Fruit fly (Drosophila melanogaster) whole organism, adult: Measurements from ENCODE around the gene CG5262.
A peak's percentile ranks its signal among the peaks of the same experiment; 100 is the strongest.

Experiments used
- CG11617 ChIP-seq: fragments of 200-800 bp; sonication (Bioruptor generic); optimal IDR thresholded peaks from 2 replicates; lab custom pipeline; 2017; ENCODE audit warnings: mild to moderate bottlenecking, missing biosample characterization, missing genetic modification reagents, missing genetic modification characterization
- CG12768 ChIP-seq: fragments of 200-800 bp; sonication (Bioruptor generic); optimal IDR thresholded peaks from 2 replicates; lab custom pipeline; 2017; ENCODE audit warnings: missing biosample characterization, missing genetic modification characterization, mild to moderate bottlenecking, moderate library complexity, missing genetic modification reagents
- CG14711 ChIP-seq: fragments of 200-800 bp; sonication (Bioruptor generic); optimal IDR thresholded peaks from 2 replicates; lab custom pipeline; 2018; ENCODE audit warnings: missing biosample characterization, mild to moderate bottlenecking, missing genetic modification characterization, moderate library complexity
- CG1620 ChIP-seq: fragments of 200-800 bp; sonication (Bioruptor generic); optimal IDR thresholded peaks from 2 replicates; lab custom pipeline; 2016; ENCODE audit warnings: missing biosample characterization, missing genetic modification characterization
- CG33017 ChIP-seq: fragments of 200-800 bp; sonication (Bioruptor generic); optimal IDR thresholded peaks from 2 replicates; lab custom pipeline; 2018; ENCODE audit warnings: missing biosample characterization, mild to moderate bottlenecking, missing genetic modification characterization, moderate library complexity
- CG5204 ChIP-seq: fragments of 200-800 bp; sonication (Bioruptor generic); optimal IDR thresholded peaks from 2 replicates; lab custom pipeline; 2016; ENCODE audit warnings: missing biosample characterization, missing genetic modification characterization
- CG7045 ChIP-seq: fragments of 200-800 bp; sonication (Bioruptor generic); optimal IDR thresholded peaks from 2 replicates; lab custom pipeline; 2017; ENCODE audit warnings: missing biosample characterization, mild to moderate bottlenecking, missing genetic modification characterization
- CG7101 ChIP-seq: fragments of 200-800 bp; sonication (Bioruptor generic); optimal IDR thresholded peaks from 2 replicates; lab custom pipeline; 2018; ENCODE audit warnings: missing biosample characterization, mild to moderate bottlenecking, missing genetic modification characterization, moderate library complexity
- Clk ChIP-seq: fragments of 200-800 bp; sonication (Bioruptor generic); optimal IDR thresholded peaks from 2 replicates; lab custom pipeline; 2017; ENCODE audit warnings: missing biosample characterization, missing genetic modification characterization
- Crg-1 ChIP-seq: fragments of 200-800 bp; sonication (Bioruptor generic); optimal IDR thresholded peaks from 2 replicates; lab custom pipeline; 2016; ENCODE audit warnings: missing biosample characterization, missing genetic modification characterization
- Hr96 ChIP-seq: fragments of 200-800 bp; sonication (Bioruptor generic); optimal IDR thresholded peaks from 2 replicates; lab custom pipeline; 2016; ENCODE audit warnings: missing biosample characterization, missing genetic modification characterization
- Mnt ChIP-seq: fragments of 200-800 bp; sonication (Bioruptor generic); optimal IDR thresholded peaks from 2 replicates; lab custom pipeline; 2016; ENCODE audit warnings: missing biosample characterization, mild to moderate bottlenecking, missing genetic modification characterization
- bab1 ChIP-seq: fragments of 200-800 bp; sonication (Bioruptor generic); optimal IDR thresholded peaks from 3 replicates; lab custom pipeline; 2019; ENCODE audit warnings: missing biosample characterization, mild to moderate bottlenecking, missing genetic modification characterization, moderate library complexity
- cic ChIP-seq: fragments of 200-800 bp; sonication (Bioruptor generic); optimal IDR thresholded peaks from 2 replicates; lab custom pipeline; 2017; ENCODE audit warnings: missing biosample characterization, mild to moderate bottlenecking, missing genetic modification characterization, moderate library complexity
- cnc ChIP-seq, 2 experiments: fragments of >200 bp; optimal IDR thresholded peaks; 2 replicates each; lab custom pipeline; 2017
- kay ChIP-seq: fragments of 200-800 bp; sonication (Bioruptor generic); peaks from one replicate; lab custom pipeline; 2016; ENCODE audit warnings: missing biosample characterization, missing genetic modification characterization, borderline replicate concordance
- ovo ChIP-seq: fragments of 200-800 bp; sonication (Bioruptor generic); optimal IDR thresholded peaks from 2 replicates; lab custom pipeline; 2016; ENCODE audit warnings: missing biosample characterization, missing genetic modification characterization
- pad ChIP-seq: fragments of 200-800 bp; sonication (Bioruptor generic); optimal IDR thresholded peaks from 3 replicates; lab custom pipeline; 2017; ENCODE audit warnings: missing biosample characterization, missing genetic modification characterization, mild to moderate bottlenecking, moderate library complexity, missing genetic modification reagents
- tj ChIP-seq: fragments of 200-800 bp; sonication (Bioruptor generic); optimal IDR thresholded peaks from 3 replicates; lab custom pipeline; 2017; ENCODE audit warnings: missing biosample characterization, mild to moderate bottlenecking, missing genetic modification characterization, moderate library complexity
- toe ChIP-seq: fragments of 200-800 bp; sonication (Bioruptor generic); optimal IDR thresholded peaks from 2 replicates; lab custom pipeline; 2016; ENCODE audit warnings: missing biosample characterization, missing genetic modification characterization

The CG5262 gene

DNA sequence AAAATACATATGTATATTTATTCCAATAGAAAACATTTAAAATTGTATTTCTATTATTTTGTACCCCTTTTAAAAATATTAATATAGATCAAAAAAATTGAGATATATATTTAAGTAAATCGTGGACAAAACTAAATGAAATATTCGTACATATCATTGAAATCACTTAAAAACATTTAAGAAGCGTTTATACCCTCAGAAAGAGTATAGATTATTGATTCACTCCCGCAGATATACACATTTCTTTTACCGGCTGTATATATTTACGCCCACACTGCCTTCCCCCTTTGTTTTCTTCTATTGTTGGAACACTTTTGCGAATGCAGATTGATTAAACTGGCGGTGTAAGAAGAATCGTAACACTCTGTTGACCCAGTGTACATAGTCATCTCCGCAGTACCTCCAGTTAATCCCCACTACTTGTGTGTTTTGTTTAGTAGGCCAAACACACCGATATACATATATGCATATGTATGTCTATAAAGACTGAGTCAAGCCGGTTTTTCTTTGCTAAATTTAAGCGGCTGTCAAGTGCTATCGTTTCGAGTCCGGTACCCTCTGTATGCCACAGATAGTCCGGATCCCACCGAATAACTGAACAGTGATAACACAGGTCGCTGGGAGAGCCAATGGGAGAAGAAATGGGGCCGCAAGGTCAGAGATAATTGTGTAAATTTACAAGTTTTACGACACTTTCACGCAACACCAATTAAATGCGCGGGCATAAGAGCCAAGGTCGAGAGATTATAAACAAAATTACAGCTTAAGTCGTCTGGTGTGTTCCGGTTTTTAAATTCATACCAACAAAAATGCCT lies 41.4 kb upstream of the CG5262 start:
- TF ChIP-seq CG7101 (tag; lab: Kevin White, UChicago): peak; percentile 76
- peak; percentile 32 for TF ChIP-seq CG12768 (GFP tag; lab: Kevin White, UChicago)
- peak; percentile 84 for TF ChIP-seq CG33017 (tag; lab: Kevin White, UChicago)
- TF ChIP-seq Mnt (GFP tag; lab: Kevin White, UChicago): peak; percentile 63
- TF ChIP-seq bab1 (GFP tag; lab: Kevin White, UChicago): no peak
- peak; percentile 12 for TF ChIP-seq CG1620 (GFP tag; lab: Kevin White, UChicago)
- peak; percentile 87 for TF ChIP-seq Crg-1
- TF ChIP-seq Clk (GFP tag; lab: Kevin White, UChicago): no peak
- peak; percentile 71 for TF ChIP-seq cic (GFP tag; lab: Kevin White, UChicago)
- peak; percentile 19 for TF ChIP-seq Hr96
- TF ChIP-seq kay (GFP tag; lab: Kevin White, UChicago): peak; percentile 50
- TF ChIP-seq tj (GFP tag; lab: Kevin White, UChicago): no peak
- TF ChIP-seq CG11617 (GFP tag; lab: Kevin White, UChicago): peak; percentile 41
- peak; percentile 46 for TF ChIP-seq toe (GFP tag; lab: Kevin White, UChicago)
- no peak for TF ChIP-seq cnc (optimal IDR thresholded peaks at IDR 0.05; lab: Kevin White, UChicago)
- no peak for TF ChIP-seq CG7045 (GFP tag; lab: Kevin White, UChicago)
- TF ChIP-seq ovo: peak; percentile 53
- TF ChIP-seq CG5204 (GFP tag; lab: Kevin White, UChicago): peak; percentile 17
- TF ChIP-seq CG14711: peak; percentile 62
- TF ChIP-seq pad (GFP tag; lab: Kevin White, UChicago): peak; percentile 50

- peak; percentile 30 for TF ChIP-seq Mnt (GFP tag; lab: Kevin White, UChicago)
- no peak for TF ChIP-seq Hr96
- peak; percentile 86 for TF ChIP-seq cic (GFP tag; lab: Kevin White, UChicago)
- peak; percentile 44 for TF ChIP-seq Clk (GFP tag; lab: Kevin White, UChicago)
- peak; percentile 96 for TF ChIP-seq kay (GFP tag; lab: Kevin White, UChicago)
- no peak for TF ChIP-seq CG5204 (GFP tag; lab: Kevin White, UChicago)
- peak; percentile 6 for TF ChIP-seq CG11617 (GFP tag; lab: Kevin White, UChicago)
- peak; percentile 55 for TF ChIP-seq CG7045 (GFP tag; lab: Kevin White, UChicago)
- peak; percentile 26 for TF ChIP-seq CG12768 (GFP tag; lab: Kevin White, UChicago)
- peak; percentile 19 for TF ChIP-seq tj (GFP tag; lab: Kevin White, UChicago)
Observed at dm6 chr3L:20470991-20471498, 40.8 kb upstream of the CG5262 start.

dm6 chr3L:20467433-20467832 lies 37.2 kb upstream of the CG5262 start:
- no peak for TF ChIP-seq CG1620 (GFP tag; lab: Kevin White, UChicago)
- TF ChIP-seq pad (GFP tag; lab: Kevin White, UChicago): no peak
- no peak for TF ChIP-seq Mnt (GFP tag; lab: Kevin White, UChicago)
- TF ChIP-seq CG33017 (tag; lab: Kevin White, UChicago): no peak
- no peak for TF ChIP-seq Crg-1
- TF ChIP-seq CG7045 (GFP tag; lab: Kevin White, UChicago): no peak
- no peak for TF ChIP-seq CG11617 (GFP tag; lab: Kevin White, UChicago)
- TF ChIP-seq toe (GFP tag; lab: Kevin White, UChicago): no peak
- no peak for TF ChIP-seq cic (GFP tag; lab: Kevin White, UChicago)
- no peak for TF ChIP-seq Clk (GFP tag; lab: Kevin White, UChicago)
- no peak for TF ChIP-seq kay (GFP tag; lab: Kevin White, UChicago)
- TF ChIP-seq CG12768 (GFP tag; lab: Kevin White, UChicago): no peak
- TF ChIP-seq Hr96: no peak
- TF ChIP-seq CG14711: no peak
- TF ChIP-seq bab1 (GFP tag; lab: Kevin White, UChicago): no peak
- TF ChIP-seq CG5204 (GFP tag; lab: Kevin White, UChicago): no peak

- no peak for TF ChIP-seq Mnt (GFP tag; lab: Kevin White, UChicago)
- TF ChIP-seq ovo: no peak
- no peak for TF ChIP-seq CG5204 (GFP tag; lab: Kevin White, UChicago)
- TF ChIP-seq bab1 (GFP tag; lab: Kevin White, UChicago): no peak
Observed at dm6 chr3L:20466599-20466998, 36.3 kb upstream of the CG5262 start, which contains the start of gene Tdh. Gene Tdh, plus strand, starts transcription at chr3L:20466944.

DNA sequence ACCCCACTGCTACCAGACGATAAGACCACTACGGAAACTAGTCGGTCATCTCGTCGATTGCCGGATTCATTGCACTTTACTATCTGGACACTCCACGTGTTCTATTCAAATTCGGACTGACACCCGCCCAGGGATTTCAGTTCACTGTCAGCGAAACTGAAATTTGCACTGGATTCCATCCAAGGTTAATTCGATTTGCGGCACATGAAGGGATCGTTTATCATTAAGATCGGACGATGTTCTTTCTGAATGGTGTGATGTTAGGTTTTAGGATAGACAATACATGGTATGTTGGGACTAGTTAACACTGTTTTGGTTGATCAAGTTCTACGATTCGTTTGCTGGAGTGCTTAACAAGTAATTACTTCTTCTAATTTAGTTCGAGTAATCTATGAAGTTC lies 35.7 kb upstream of the CG5262 start, which contains the start of gene CG42764:
Gene CG42764 (minus strand): TSS at position 101 of the 400 bp plus-strand sequence.
- TF ChIP-seq kay (GFP tag; lab: Kevin White, UChicago) (no peak), cnc (optimal IDR thresholded peaks at IDR 0.05; lab: Kevin White, UChicago) (no peak), CG7045 (GFP tag; lab: Kevin White, UChicago) (no peak), cic (GFP tag; lab: Kevin White, UChicago) (no peak), CG14711 (no peak), Mnt (GFP tag; lab: Kevin White, UChicago) (no peak), CG33017 (tag; lab: Kevin White, UChicago) (no peak), toe (GFP tag; lab: Kevin White, UChicago) (no peak), CG12768 (GFP tag; lab: Kevin White, UChicago) (no peak), bab1 (GFP tag; lab: Kevin White, UChicago) (no peak)
